Worm (Caenorhabditis elegans) whole organism, L4 larva: ENCODE results near the gene ZK512.10.
A peak's percentile ranks its signal among the peaks of the same experiment; 100 is the strongest.

Experiments used
- F10B5.3 ChIP-seq: sonication (generic microtip); optimal IDR thresholded peaks from 2 replicates; lab custom pipeline; 2016; ENCODE audit warnings: mild to moderate bottlenecking, missing genetic modification characterization, missing compliant biosample characterization
- ZK546.5 ChIP-seq, 2 experiments: sonication (generic microtip); optimal IDR thresholded peaks; 2 replicates each; lab custom pipeline; 2017; ENCODE audit warnings: missing biosample characterization in 2 of 2, missing genetic modification characterization in 2 of 2
- ama-1 ChIP-seq: fragments of 150-350 bp; optimal IDR thresholded peaks from 2 replicates; lab custom pipeline; 2014; ENCODE audit warnings: inconsistent platforms, mixed read lengths
- ceh-62 ChIP-seq: sonication (generic microtip); optimal IDR thresholded peaks from 2 replicates; lab custom pipeline; 2017; ENCODE audit warnings: missing biosample characterization, missing genetic modification characterization
- daf-12 ChIP-seq: fragments of 150-350 bp; optimal IDR thresholded peaks from 2 replicates; lab custom pipeline; 2014; ENCODE audit warnings: missing biosample characterization, missing genetic modification reagents, missing genetic modification characterization
- dpl-1 ChIP-seq: fragments of 150-350 bp; optimal IDR thresholded peaks from 2 replicates; lab custom pipeline; 2014; ENCODE audit warnings: missing biosample characterization, missing genetic modification reagents, missing genetic modification characterization
- fkh-10 ChIP-seq: fragments of 150-350 bp; optimal IDR thresholded peaks from 2 replicates; lab custom pipeline; 2014; ENCODE audit warnings: missing biosample characterization, missing genetic modification reagents, missing genetic modification characterization
- lsy-2 ChIP-seq, 2 experiments: fragments of 150-350 bp in 1 of 2; sonication (generic microtip) in 1 of 2; optimal IDR thresholded peaks; 2 replicates each; lab custom pipeline; 2014 to 2017; ENCODE audit warnings: missing biosample characterization in 2 of 2, missing genetic modification characterization in 2 of 2
- nhr-11 ChIP-seq: fragments of 150-350 bp; optimal IDR thresholded peaks from 2 replicates; lab custom pipeline; 2014; ENCODE audit warnings: missing biosample characterization, missing genetic modification characterization
- pqm-1 ChIP-seq: sonication (generic microtip); optimal IDR thresholded peaks from 2 replicates; lab custom pipeline; 2017; ENCODE audit warnings: missing biosample characterization, missing genetic modification characterization
- unc-39 ChIP-seq: sonication (generic microtip); optimal IDR thresholded peaks from 2 replicates; lab custom pipeline; 2017; ENCODE audit warnings: missing biosample characterization, missing genetic modification characterization

DNA sequence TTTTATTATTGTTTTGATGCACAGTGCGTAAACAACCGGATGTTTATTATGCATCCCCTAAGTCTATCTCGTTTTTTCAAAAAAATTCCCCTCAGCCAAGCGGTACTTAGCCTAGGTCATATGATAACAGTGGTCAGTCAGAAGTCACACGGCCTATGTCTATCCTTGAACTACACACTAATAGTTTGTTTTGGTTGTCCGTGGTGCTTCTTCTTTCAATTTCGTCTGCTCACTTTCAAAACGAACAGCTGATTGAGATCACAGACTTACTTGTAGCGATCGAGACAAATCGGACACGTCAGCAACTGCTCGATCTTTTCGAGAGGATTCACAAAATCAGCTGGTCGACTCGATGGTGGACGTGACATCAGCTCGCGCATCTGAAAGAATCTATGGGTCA is 22.3 kb downstream of the ZK512.10 start:
- TF ChIP-seq lsy-2 (tag; optimal IDR thresholded peaks at IDR 0.05; lab: Kevin White, UChicago) (no peak), daf-12 (tag; lab: Kevin White, UChicago) (no peak), fkh-10 (GFP tag; lab: Kevin White, UChicago) (no peak), ceh-62 (tag; lab: Kevin White, UChicago) (no peak), unc-39 (no peak), nhr-11 (tag; lab: Kevin White, UChicago) (peak; percentile 17), ZK546.5 (tag; optimal IDR thresholded peaks at IDR 0.05; lab: Kevin White, UChicago) (no peak), pqm-1 (tag; lab: Kevin White, UChicago) (no peak), F10B5.3 (no peak), ama-1 (lab: Kevin White, UChicago) (no peak), dpl-1 (GFP tag; lab: Kevin White, UChicago) (no peak)
